Worm (Caenorhabditis elegans): Measurements from ENCODE around the gene enu-3.5.

DNA sequence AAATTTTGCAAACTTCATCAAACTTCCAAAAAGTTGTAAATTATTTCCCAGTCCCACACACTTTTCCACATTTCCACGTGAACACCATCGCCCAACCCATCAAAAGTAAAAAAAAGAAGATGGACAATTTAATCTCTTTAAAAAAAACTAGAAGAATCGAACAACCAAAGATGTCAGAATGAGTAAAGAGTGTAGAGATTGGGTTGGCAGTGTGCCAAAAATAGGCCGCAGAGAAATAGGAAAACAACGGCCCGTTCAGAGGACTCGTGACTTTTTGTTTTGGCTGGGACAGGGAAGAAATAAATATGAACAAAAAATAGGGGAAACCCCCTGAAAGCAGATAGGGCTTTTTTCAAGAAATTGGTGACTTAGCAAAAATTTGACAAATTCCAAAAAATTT is 35.1 kb upstream of the enu-3.5 start:
- no peak for TF ChIP-seq unc-39 (tag; optimal IDR thresholded peaks at IDR 0.05)
- no peak for TF ChIP-seq jun-1 (tag; optimal IDR thresholded peaks at IDR 0.05)
- no peak for TF ChIP-seq ceh-62 (tag; optimal IDR thresholded peaks at IDR 0.05)
- TF ChIP-seq nhr-111 (GFP tag; optimal IDR thresholded peaks at IDR 0.05) = no peak
- peak; percentile 50 for TF ChIP-seq nhr-48 (tag; optimal IDR thresholded peaks at IDR 0.05)
- no peak for TF ChIP-seq snpc-4 (tag; optimal IDR thresholded peaks at IDR 0.05)
- TF ChIP-seq ama-1 (optimal IDR thresholded peaks at IDR 0.05) = no peak
- TF ChIP-seq nhr-237 (tag; optimal IDR thresholded peaks at IDR 0.05) = no peak
- no peak for TF ChIP-seq ceh-82 (tag; optimal IDR thresholded peaks at IDR 0.05)
- no peak for TF ChIP-seq nhr-77 (tag; optimal IDR thresholded peaks at IDR 0.05)
- no peak for TF ChIP-seq lim-7 (GFP tag; IDR thresholded peaks at IDR 0.05)
- TF ChIP-seq hif-1 (tag; optimal IDR thresholded peaks at IDR 0.05) = peak in 1 of 2 experiments; percentile 9

Measured in whole organism, L4 larva.